Fruit fly (Drosophila melanogaster): ENCODE results near the gene MED30.

The MED30 gene

DNA sequence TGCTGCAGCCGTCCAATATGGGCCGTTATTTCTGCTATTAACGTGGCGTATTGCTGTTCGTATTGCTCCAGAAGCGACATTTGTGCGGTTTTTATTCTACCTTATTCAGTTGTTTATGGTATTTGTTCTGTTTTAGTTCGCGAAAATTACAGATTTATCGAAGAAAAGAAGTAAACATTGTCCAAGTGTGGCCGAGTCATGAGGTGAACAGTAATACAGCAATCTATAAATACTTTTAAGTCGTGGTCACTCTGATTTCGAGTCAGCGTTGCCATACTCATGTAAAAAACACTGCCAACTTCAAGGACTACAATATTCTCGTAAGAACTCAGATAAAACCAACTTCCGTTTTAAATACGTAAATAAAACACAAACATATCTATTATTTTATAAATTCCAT is 38.8 kb upstream of the MED30 start, which contains the start of gene Vti1a (continued):
- TF ChIP-seq grau (tag; optimal IDR thresholded peaks at IDR 0.05), result peak; percentile 2
- TF ChIP-seq ato (GFP tag; IDR thresholded peaks at IDR 0.05; ENCODE audit: partially characterized antibody), result 0 out of 2 replicates have a peak, but pooled peaks have one; percentile 11
- TF ChIP-seq ems (GFP tag; optimal IDR thresholded peaks at IDR 0.05), result no peak
- TF ChIP-seq CG2712 (tag; optimal IDR thresholded peaks at IDR 0.05), result peak; percentile 39
- peak; percentile 86 for TF ChIP-seq pzg (GFP tag; optimal IDR thresholded peaks at IDR 0.05)
- TF ChIP-seq Dip3 (GFP tag; optimal IDR thresholded peaks at IDR 0.05), result no peak
- no peak for TF ChIP-seq crol (GFP tag; IDR thresholded peaks at IDR 0.05)
- peak; percentile 45 for TF ChIP-seq nmo (GFP tag; optimal IDR thresholded peaks at IDR 0.05)
- TF ChIP-seq CG15514 (GFP tag; optimal IDR thresholded peaks at IDR 0.05), result peak; percentile 78
- no peak for TF ChIP-seq CG1024 (GFP tag; IDR thresholded peaks at IDR 0.05)
- TF ChIP-seq HmgZ (tag; optimal IDR thresholded peaks at IDR 0.05), result peak; percentile 33
- TF ChIP-seq CG18764 (GFP tag; optimal IDR thresholded peaks at IDR 0.05), result no peak
- TF ChIP-seq CG6854 (GFP tag; optimal IDR thresholded peaks at IDR 0.05), result no peak
- TF ChIP-seq p53 (GFP tag; optimal IDR thresholded peaks at IDR 0.05), result no peak
- TF ChIP-seq CG13123 (GFP tag; optimal IDR thresholded peaks at IDR 0.05), result no peak
- TF ChIP-seq sug (tag; optimal IDR thresholded peaks at IDR 0.05), result peak; percentile 11
- TF ChIP-seq vnd (GFP tag; IDR thresholded peaks at IDR 0.05; ENCODE audit: partially characterized antibody), result no peak
- peak; percentile 47 for TF ChIP-seq CG2116 (GFP tag; optimal IDR thresholded peaks at IDR 0.05)
- no peak for TF ChIP-seq dysf (GFP tag; IDR thresholded peaks at IDR 0.05)
- peak; percentile 38 for TF ChIP-seq phol (tag; optimal IDR thresholded peaks at IDR 0.05)
- no peak for TF ChIP-seq nerfin-2 (GFP tag; IDR thresholded peaks at IDR 0.05; ENCODE audit: partially characterized antibody)
- peak; percentile 38; the same call in 1 of the 3 replicates for TF ChIP-seq Opbp (GFP tag; IDR thresholded peaks at IDR 0.05; ENCODE audit: partially characterized antibody)
- TF ChIP-seq jing (GFP tag; optimal IDR thresholded peaks at IDR 0.05), result no peak
- no peak for TF ChIP-seq CG5245 (GFP tag; optimal IDR thresholded peaks at IDR 0.05)
- TF ChIP-seq CG10209 (GFP tag; optimal IDR thresholded peaks at IDR 0.05), result no peak
- no peak for TF ChIP-seq lbe (GFP tag; optimal IDR thresholded peaks at IDR 0.05)
- TF ChIP-seq Rfx (GFP tag; IDR thresholded peaks at IDR 0.05), result 0 out of 2 replicates have a peak, but pooled peaks have one; percentile 6
- TF ChIP-seq CG8089 (GFP tag; optimal IDR thresholded peaks at IDR 0.05), result no peak
- no peak for TF ChIP-seq CG9932 (GFP tag; IDR thresholded peaks at IDR 0.05)
- TF ChIP-seq dmrt11E (tag; optimal IDR thresholded peaks at IDR 0.05), result no peak
- TF ChIP-seq CG1647 (GFP tag; optimal IDR thresholded peaks at IDR 0.05), result no peak
- peak; percentile 16 for TF ChIP-seq CG12391 (tag; optimal IDR thresholded peaks at IDR 0.05)
- 0 out of 2 replicates have a peak, but pooled peaks have one; percentile 46 for TF ChIP-seq unc-4 (GFP tag; IDR thresholded peaks at IDR 0.05; ENCODE audit: partially characterized antibody)
- peak; percentile 83 for TF ChIP-seq Myb (GFP tag; optimal IDR thresholded peaks at IDR 0.05)
- no peak for TF ChIP-seq CG10366 (GFP tag; IDR thresholded peaks at IDR 0.05)
- no peak for TF ChIP-seq jigr1 (GFP tag; IDR thresholded peaks at IDR 0.05)
- TF ChIP-seq aop (GFP tag; IDR thresholded peaks at IDR 0.05), result no peak
- no peak for TF ChIP-seq CG7928 (GFP tag; optimal IDR thresholded peaks at IDR 0.05)
- peak; percentile 32 for TF ChIP-seq grn (GFP tag; optimal IDR thresholded peaks at IDR 0.05)
- TF ChIP-seq pros (GFP tag; optimal IDR thresholded peaks at IDR 0.05), result no peak
- TF ChIP-seq lola (GFP tag; optimal IDR thresholded peaks at IDR 0.05), result peak in 1 of 3 experiments; percentile 0
- TF ChIP-seq CG8924 (tag; optimal IDR thresholded peaks at IDR 0.05), result no peak
- no peak for TF ChIP-seq Poxn (GFP tag; IDR thresholded peaks at IDR 0.05)
- no peak for TF ChIP-seq ewg (GFP tag; optimal IDR thresholded peaks at IDR 0.05)
- TF ChIP-seq Hsf (GFP tag; optimal IDR thresholded peaks at IDR 0.05), result no peak
- TF ChIP-seq mam (GFP tag; optimal IDR thresholded peaks at IDR 0.05), result no peak
- TF ChIP-seq CG10462 (GFP tag; optimal IDR thresholded peaks at IDR 0.05), result no peak
- 0 out of 3 replicates have a peak, but pooled peaks have one; percentile 33 for TF ChIP-seq CG17361 (GFP tag; IDR thresholded peaks at IDR 0.05)
- no peak for TF ChIP-seq cad (GFP tag; optimal IDR thresholded peaks at IDR 0.05)
- TF ChIP-seq CG11085 (GFP tag; IDR thresholded peaks at IDR 0.05), result no peak
- peak; percentile 86 for TF ChIP-seq CG13894 (tag; optimal IDR thresholded peaks at IDR 0.05)

Data from whole organism, embryonic.